Fruit fly (Drosophila melanogaster): Measurements from ENCODE around the gene Fpgs1.

dm6 chrX:12581305-12581676, 30.4 kb upstream of the Fpgs1 start:
- TF ChIP-seq h (optimal IDR thresholded peaks at IDR 0.05) (no peak), Sin3A (optimal IDR thresholded peaks at IDR 0.05) (no peak), psq (optimal IDR thresholded peaks at IDR 0.05) (no peak), Myc (optimal IDR thresholded peaks at IDR 0.05) (no peak), insv (optimal IDR thresholded peaks at IDR 0.05) (no peak)

Data from Kc167 (cell line).